Fruit fly (Drosophila melanogaster) whole organism, larva: ENCODE results near the gene dlt.

Experiments
- noc ChIP-seq: fragments of 200-800 bp; sonication (Bioruptor generic); optimal IDR thresholded peaks from 3 replicates; lab custom pipeline; 2019; ENCODE audit warnings: missing biosample characterization, mild to moderate bottlenecking, missing genetic modification characterization, moderate library complexity

The dlt gene

dm6 chr3L:1745432-1745831 lies 49.7 kb downstream of the dlt start:
- peak; percentile 74 for TF ChIP-seq noc (tag; lab: Kevin White, UChicago)

dm6 chr3L:1742552-1743097 lies 52.5 kb downstream of the dlt start:
- no peak for TF ChIP-seq noc (tag; lab: Kevin White, UChicago)

DNA sequence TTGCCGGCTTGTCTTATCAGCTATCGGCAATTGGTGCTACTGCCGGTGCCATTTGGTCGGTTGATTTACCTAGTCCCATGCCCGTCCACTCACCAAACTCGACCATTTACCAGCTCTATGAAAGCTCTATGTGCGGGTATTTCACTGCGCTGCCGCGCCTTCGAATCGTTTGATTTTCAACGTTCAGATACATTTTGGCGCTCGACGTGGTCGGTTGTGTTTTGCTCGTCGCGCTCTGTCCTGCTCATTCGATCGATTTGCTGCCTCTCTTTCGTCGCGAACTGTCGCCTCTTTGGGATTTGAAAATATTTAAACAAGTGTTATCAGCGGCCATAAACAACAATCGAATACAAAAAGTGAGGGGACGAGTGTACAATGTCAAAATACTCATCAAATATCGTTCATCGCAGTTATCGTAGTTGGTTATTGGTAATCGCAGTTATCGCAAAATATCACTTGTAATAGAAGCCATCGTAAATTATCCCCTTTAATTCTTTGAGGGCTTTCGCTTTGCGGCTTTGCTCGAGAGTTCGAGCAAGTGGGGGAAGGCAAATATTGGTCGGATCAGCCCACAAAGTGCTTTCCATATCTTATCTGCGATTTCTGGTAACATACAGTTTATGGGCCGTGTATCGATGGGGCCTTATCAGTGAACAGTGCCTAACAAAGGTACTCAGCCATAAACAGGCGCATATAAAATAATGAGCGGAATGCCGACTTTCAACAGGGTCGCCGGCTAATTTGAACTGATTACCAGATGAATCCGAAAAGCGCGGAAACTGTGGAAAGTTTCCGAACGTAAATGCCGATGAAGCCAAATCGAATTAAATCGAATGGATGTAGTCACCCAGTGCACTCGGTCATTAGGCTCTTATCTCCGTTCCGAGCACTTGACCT lies 53.2 kb downstream of the dlt start:
- peak; percentile 73 for TF ChIP-seq noc (tag; lab: Kevin White, UChicago)

DNA sequence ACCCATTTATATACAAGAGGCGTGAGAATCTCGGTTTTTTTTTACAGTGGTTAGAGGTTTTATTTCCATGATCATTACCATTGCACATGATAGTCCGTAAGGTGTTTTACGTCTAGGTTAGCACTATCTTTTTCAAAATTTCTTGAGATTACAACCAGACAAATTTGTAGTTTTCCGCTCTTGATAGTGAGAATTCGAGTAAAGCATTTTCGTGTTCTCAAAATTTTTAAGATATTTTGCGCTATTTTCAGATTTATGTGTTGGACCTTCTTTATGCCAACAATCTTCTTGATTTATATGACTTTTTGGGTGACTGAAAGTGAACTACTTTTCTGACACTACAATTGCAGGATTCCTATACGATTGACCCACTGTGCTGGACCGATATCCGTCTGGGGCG lies 54.0 kb downstream of the dlt start:
- TF ChIP-seq noc (tag; lab: Kevin White, UChicago) = no peak

DNA sequence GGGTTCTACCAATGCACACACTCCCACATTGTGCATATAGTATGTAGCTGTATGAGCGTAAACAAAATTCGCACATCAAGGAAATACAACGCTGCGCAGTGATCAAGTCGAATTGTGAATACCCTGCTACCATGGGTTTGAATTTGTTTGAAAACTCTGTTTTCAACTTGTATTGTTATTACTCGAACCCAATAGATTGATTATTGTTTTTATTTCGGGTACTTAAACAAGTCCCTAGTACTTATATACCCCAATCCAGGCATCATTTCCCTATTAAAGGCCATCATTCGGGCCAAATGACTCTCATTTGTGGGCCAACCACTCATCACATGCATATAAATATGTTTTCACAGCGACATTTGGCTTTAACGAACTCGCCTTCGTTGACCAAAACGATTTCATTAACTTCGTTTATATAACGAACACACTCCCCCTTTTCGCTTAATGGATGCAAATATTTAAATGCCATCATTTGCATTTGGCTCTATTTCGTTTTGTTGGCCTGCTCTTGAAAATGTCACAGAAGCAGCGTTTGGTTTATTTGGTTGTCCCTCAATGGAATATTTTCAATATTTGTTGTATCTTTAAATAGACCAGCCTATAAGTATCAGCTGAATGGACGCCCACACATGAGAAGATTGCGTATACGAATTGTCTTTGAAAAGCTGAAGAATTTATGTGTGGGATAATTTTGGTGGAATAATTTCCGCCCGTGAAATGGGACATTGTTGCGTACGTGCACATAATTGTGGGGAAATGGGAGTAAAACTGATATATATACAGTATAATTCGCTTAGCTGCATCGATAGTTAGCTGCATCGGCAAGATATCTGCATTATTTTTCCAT lies 54.8 kb downstream of the dlt start:
- TF ChIP-seq noc (tag; lab: Kevin White, UChicago) = no peak
